Worm (Caenorhabditis elegans): ENCODE measurements around the gene mdt-22.

The mdt-22 gene

DNA sequence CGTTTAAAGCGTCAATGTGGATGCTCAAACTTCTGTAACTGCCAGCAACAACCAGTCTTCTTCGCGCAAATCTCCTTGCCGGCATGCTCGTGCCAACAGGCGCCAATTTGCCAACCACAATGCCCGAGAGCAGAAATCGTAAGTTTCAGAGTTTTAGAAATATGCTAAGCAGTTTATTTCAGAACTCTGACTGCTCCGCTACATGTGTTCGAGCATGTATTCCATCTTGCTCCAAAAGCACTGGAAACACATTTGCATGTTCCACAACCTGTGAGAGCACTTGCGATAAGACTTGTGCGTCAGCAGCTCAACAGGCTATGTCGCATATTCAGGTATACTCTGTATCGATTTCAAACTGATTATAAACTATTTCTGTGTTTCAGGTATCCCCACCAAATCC is 28.7 kb downstream of the mdt-22 start:
- TF ChIP-seq tbx-37 (GFP tag; conservative IDR thresholded peaks at IDR 0.05) (no peak), B0310.2 (tag; optimal IDR thresholded peaks at IDR 0.05) (no peak), hmbx-1 (tag; optimal IDR thresholded peaks at IDR 0.05) (no peak), flt-1 (GFP tag; IDR thresholded peaks at IDR 0.05) (no peak)

DNA sequence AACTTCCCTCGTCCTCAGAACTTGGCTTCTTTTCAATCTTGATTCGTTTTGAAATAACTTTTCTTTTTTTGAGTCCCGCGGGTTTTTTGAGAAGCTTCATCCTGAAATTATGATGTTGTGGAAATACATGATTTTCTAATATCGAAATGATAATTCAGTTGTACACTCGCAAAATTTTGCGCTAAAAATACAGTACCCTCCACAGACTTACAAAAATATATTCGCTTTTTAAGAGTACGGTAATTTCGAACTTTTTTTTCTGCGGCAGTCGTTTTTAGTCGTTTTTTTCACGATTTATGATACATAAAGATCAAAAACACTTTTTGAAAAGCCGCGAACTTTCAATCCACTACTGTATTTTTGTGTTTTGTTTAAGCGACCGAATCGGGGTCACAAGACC is 44.0 kb downstream of the mdt-22 start, which contains the start of gene pro-2:
pro-2 (minus strand) TSS at position 101 of the 400 bp plus-strand sequence.
- TF ChIP-seq tra-4 (tag; optimal IDR thresholded peaks at IDR 0.05) (no peak), scrt-1 (GFP tag; IDR thresholded peaks at IDR 0.05) (no peak), hmg-4 (GFP tag; optimal IDR thresholded peaks at IDR 0.05) (no peak), ceh-36 (tag; optimal IDR thresholded peaks at IDR 0.05) (no peak), F13C5.2 (tag; optimal IDR thresholded peaks at IDR 0.05) (no peak), flt-1 (GFP tag; IDR thresholded peaks at IDR 0.05) (no peak)

DNA sequence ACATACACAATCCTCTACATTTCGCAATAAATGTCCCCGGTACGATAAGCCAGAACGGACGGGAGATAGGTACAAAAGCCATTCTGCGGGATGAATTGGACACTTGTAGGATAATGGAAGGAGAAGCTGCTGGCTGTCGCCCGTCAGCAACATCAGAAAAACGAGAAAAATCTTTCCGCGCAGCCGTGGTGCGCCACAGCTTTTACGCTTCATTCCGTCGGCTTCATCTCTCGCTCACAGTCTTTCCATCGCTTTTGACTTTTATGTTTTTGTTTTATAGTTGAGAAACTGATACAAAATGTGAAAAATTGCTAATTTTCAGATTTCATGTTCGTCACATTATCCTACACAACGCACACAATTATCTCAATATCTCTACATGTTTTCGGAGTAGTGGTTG is 45.1 kb downstream of the mdt-22 start, which contains the start of gene C07E3.10:
C07E3.10 (plus strand) TSS at position 301 of the 400 bp plus-strand sequence.
- TF ChIP-seq scrt-1 (GFP tag; IDR thresholded peaks at IDR 0.05) (no peak), pes-1 (GFP tag; IDR thresholded peaks at IDR 0.05) (no peak), B0310.2 (tag; optimal IDR thresholded peaks at IDR 0.05) (no peak), ama-1 (optimal IDR thresholded peaks at IDR 0.05) (no peak), hmg-4 (GFP tag; optimal IDR thresholded peaks at IDR 0.05) (no peak), sea-1 (GFP tag; conservative IDR thresholded peaks at IDR 0.05) (no peak), aly-1 (tag; optimal IDR thresholded peaks at IDR 0.05) (no peak), flt-1 (GFP tag; IDR thresholded peaks at IDR 0.05) (no peak), ets-7 (tag; optimal IDR thresholded peaks at IDR 0.05) (no peak), tbx-11 (GFP tag; IDR thresholded peaks at IDR 0.05) (no peak), F13C5.2 (tag; optimal IDR thresholded peaks at IDR 0.05) (no peak), tbx-37 (GFP tag; conservative IDR thresholded peaks at IDR 0.05) (no peak)

DNA sequence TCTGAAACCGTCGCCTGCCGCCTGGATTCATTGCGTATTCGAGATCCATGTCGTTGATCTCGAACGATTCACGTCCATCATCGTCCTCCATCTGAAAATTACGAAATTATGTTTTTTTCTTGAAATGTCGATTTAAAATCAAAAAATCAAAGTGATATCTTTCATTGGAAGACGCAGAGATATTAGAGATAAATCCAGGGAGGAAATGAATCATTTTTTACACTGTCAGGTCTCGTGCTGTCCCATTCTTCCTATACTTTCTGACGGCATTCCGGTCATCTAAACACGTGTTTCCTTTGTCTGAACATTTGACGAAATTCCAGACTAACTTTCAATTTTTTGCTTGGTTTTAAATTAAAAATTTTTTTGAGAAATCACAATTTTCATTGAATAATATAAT is 48.9 kb downstream of the mdt-22 start, which contains the start of gene stip-1:
stip-1 (minus strand) TSS at position 98 of the 400 bp plus-strand sequence.
- TF ChIP-seq hnd-1 (tag; optimal IDR thresholded peaks at IDR 0.05), result no peak
- no peak for TF ChIP-seq pes-1 (GFP tag; IDR thresholded peaks at IDR 0.05)
- TF ChIP-seq flt-1 (GFP tag; IDR thresholded peaks at IDR 0.05), result no peak
- TF ChIP-seq ama-1 (optimal IDR thresholded peaks at IDR 0.05), result no peak
- no peak for TF ChIP-seq tbx-37 (GFP tag; conservative IDR thresholded peaks at IDR 0.05)
- TF ChIP-seq tra-4 (tag; optimal IDR thresholded peaks at IDR 0.05), result no peak
- no peak for TF ChIP-seq ets-7 (tag; optimal IDR thresholded peaks at IDR 0.05)
- no peak for TF ChIP-seq ceh-36 (tag; optimal IDR thresholded peaks at IDR 0.05)
- no peak for TF ChIP-seq F13C5.2 (tag; optimal IDR thresholded peaks at IDR 0.05)
- TF ChIP-seq scrt-1 (GFP tag; IDR thresholded peaks at IDR 0.05), result no peak
- TF ChIP-seq sea-1 (GFP tag; conservative IDR thresholded peaks at IDR 0.05), result no peak
- no peak for TF ChIP-seq hmg-4 (GFP tag; optimal IDR thresholded peaks at IDR 0.05)
- no peak for TF ChIP-seq hmbx-1 (tag; optimal IDR thresholded peaks at IDR 0.05)
- no peak for TF ChIP-seq ceh-13 (GFP tag; optimal IDR thresholded peaks at IDR 0.05)
- TF ChIP-seq B0310.2 (tag; optimal IDR thresholded peaks at IDR 0.05), result no peak

DNA sequence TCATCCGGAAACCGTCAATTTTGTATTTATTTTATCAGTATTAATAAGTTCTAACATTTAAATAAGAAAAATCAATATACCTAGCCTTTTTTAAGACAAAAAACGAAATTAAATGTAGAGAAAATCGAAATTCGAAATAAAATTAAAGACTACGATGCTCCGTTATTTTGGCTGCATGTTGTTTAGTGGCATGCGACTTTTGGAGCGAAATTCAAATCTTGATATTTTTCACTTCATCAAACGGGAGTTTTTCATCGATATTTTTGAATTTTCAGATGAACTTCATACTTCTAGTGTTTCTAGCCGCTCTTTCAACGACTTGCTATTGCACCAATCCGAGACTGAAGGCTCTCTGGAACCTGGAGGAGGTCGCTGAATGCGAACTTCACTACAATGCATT is 49.5 kb downstream of the mdt-22 start, which contains the start of gene C07E3.9:
C07E3.9 (plus strand) TSS at position 270 of the 400 bp plus-strand sequence.
- no peak for TF ChIP-seq tbx-37 (GFP tag; conservative IDR thresholded peaks at IDR 0.05)
- no peak for TF ChIP-seq ama-1 (optimal IDR thresholded peaks at IDR 0.05)
- no peak for TF ChIP-seq aly-1 (tag; optimal IDR thresholded peaks at IDR 0.05)
- no peak for TF ChIP-seq hnd-1 (tag; optimal IDR thresholded peaks at IDR 0.05)

Measured in whole organism, early embryonic.